Fruit fly (Drosophila melanogaster) whole organism, embryonic: ENCODE measurements around the gene CG15296.

Source experiments
- BEAF-32 ChIP-seq: fragments of 200-800 bp; sonication (Bioruptor generic); optimal IDR thresholded peaks from 3 replicates; lab custom pipeline; 2017; ENCODE audit warnings: missing biosample characterization, missing genetic modification characterization, mild to moderate bottlenecking, moderate library complexity, missing genetic modification reagents
- Bteb2 ChIP-seq: fragments of 200-800 bp; sonication (Bioruptor generic); optimal IDR thresholded peaks from 2 replicates; lab custom pipeline; 2016; ENCODE audit warnings: missing biosample characterization, missing genetic modification characterization
- CG13296 ChIP-seq: fragments of 200-800 bp; sonication (Bioruptor generic); optimal IDR thresholded peaks from 3 replicates; lab custom pipeline; 2018; ENCODE audit warnings: missing biosample characterization, mild to moderate bottlenecking, missing genetic modification characterization
- CG15269 ChIP-seq: fragments of 200-800 bp; sonication (Bioruptor generic); optimal IDR thresholded peaks from 2 replicates; lab custom pipeline; 2018; ENCODE audit warnings: missing biosample characterization, mild to moderate bottlenecking, missing genetic modification characterization, moderate library complexity
- CG1602 ChIP-seq: fragments of 200-800 bp; sonication (Bioruptor generic); optimal IDR thresholded peaks from 3 replicates; lab custom pipeline; 2016; ENCODE audit warnings: missing biosample characterization, missing genetic modification characterization
- CG2129 ChIP-seq: fragments of 200-800 bp; sonication (Bioruptor generic); IDR thresholded peaks from 2 replicates; pipeline ENCODE4 v1.3.6; 2022; ENCODE audit warnings: missing biosample characterization, missing genetic modification characterization; ENCODE audit not compliant: partially characterized antibody
- CG32772 ChIP-seq: fragments of 200-800 bp; sonication (Bioruptor generic); IDR thresholded peaks from 2 replicates; pipeline ENCODE4 v1.3.6; 2022; ENCODE audit warnings: missing biosample characterization, missing genetic modification characterization
- CG33557 ChIP-seq: fragments of 200-800 bp; sonication (Bioruptor generic); optimal IDR thresholded peaks from 2 replicates; lab custom pipeline; 2019; ENCODE audit warnings: missing biosample characterization, mild to moderate bottlenecking, missing genetic modification characterization, moderate library complexity
- CG6175 ChIP-seq: fragments of 200-800 bp; sonication (Bioruptor generic); IDR thresholded peaks from 3 replicates; pipeline ENCODE4 v1.3.6; 2022; ENCODE audit warnings: missing biosample characterization, missing genetic modification characterization
- CG7357 ChIP-seq: fragments of 200-800 bp; sonication (Bioruptor generic); IDR thresholded peaks from 3 replicates; pipeline ENCODE4 v1.3.6; 2022; ENCODE audit warnings: missing biosample characterization, missing genetic modification characterization
- CG9817 ChIP-seq: fragments of 200-800 bp; sonication (Bioruptor generic); optimal IDR thresholded peaks from 2 replicates; lab custom pipeline; 2018; ENCODE audit warnings: missing biosample characterization, mild to moderate bottlenecking, missing genetic modification characterization, moderate library complexity
- Dek ChIP-seq: fragments of 200-800 bp; sonication (Bioruptor generic); optimal IDR thresholded peaks from 3 replicates; lab custom pipeline; 2019; ENCODE audit warnings: missing biosample characterization, mild to moderate bottlenecking, missing genetic modification characterization, moderate library complexity
- Hey ChIP-seq: fragments of 200-800 bp; sonication (Bioruptor generic); optimal IDR thresholded peaks from 3 replicates; lab custom pipeline; 2018; ENCODE audit warnings: missing biosample characterization, mild to moderate bottlenecking, missing genetic modification characterization
- Hr51 ChIP-seq, 2 experiments: fragments of 200-800 bp; sonication (Bioruptor generic); optimal IDR thresholded peaks; 2 replicates in 1 of 2; 3 replicates in 1 of 2; lab custom pipeline; 2016 to 2018; ENCODE audit warnings: missing biosample characterization in 2 of 2, missing genetic modification characterization in 2 of 2, mild to moderate bottlenecking in 1 of 2, moderate library complexity in 1 of 2
- Mad ChIP-seq: fragments of 200-800 bp; sonication (Bioruptor generic); optimal IDR thresholded peaks from 2 replicates; lab custom pipeline; 2016; ENCODE audit warnings: missing biosample characterization, missing genetic modification characterization
- Myb ChIP-seq: fragments of 200-800 bp; sonication (Bioruptor generic); optimal IDR thresholded peaks from 2 replicates; lab custom pipeline; 2016; ENCODE audit warnings: missing biosample characterization, missing genetic modification characterization
- Pdp1 ChIP-seq, 2 experiments: fragments of 200-800 bp; sonication (Bioruptor generic); optimal IDR thresholded peaks; 3 replicates each; lab custom pipeline; 2016; ENCODE audit warnings: missing biosample characterization in 2 of 2, missing genetic modification characterization in 2 of 2, mild to moderate bottlenecking in 1 of 2, moderate library complexity in 1 of 2
- Scr ChIP-seq: fragments of 200-800 bp; sonication (Bioruptor generic); IDR thresholded peaks from 2 replicates; pipeline ENCODE4 v1.3.6; 2022; ENCODE audit warnings: missing biosample characterization, missing genetic modification characterization; ENCODE audit not compliant: partially characterized antibody
- Trl ChIP-seq, 3 experiments: fragments of >200 bp in 2 of 3; fragments of 200-800 bp in 1 of 3; sonication (Bioruptor generic) in 1 of 3; optimal IDR thresholded peaks; 2 replicates in 1 of 3; 3 replicates in 2 of 3; lab custom pipeline; 2016 to 2017; ENCODE audit warnings: missing biosample characterization in 1 of 3, missing genetic modification characterization in 1 of 3
- abd-A ChIP-seq: fragments of 200-800 bp; sonication (Bioruptor generic); optimal IDR thresholded peaks from 3 replicates; lab custom pipeline; 2019; ENCODE audit warnings: missing biosample characterization, mild to moderate bottlenecking, missing genetic modification characterization, moderate library complexity
- crol ChIP-seq: fragments of 200-800 bp; sonication (Bioruptor generic); IDR thresholded peaks from 2 replicates; pipeline ENCODE4 v1.3.6; 2022; ENCODE audit warnings: missing biosample characterization, missing genetic modification characterization
- cwo ChIP-seq: fragments of 200-800 bp; sonication (Bioruptor generic); optimal IDR thresholded peaks from 3 replicates; lab custom pipeline; 2017; ENCODE audit warnings: missing biosample characterization, missing genetic modification characterization, mild to moderate bottlenecking, moderate library complexity, missing genetic modification reagents
- da ChIP-seq: fragments of 200-800 bp; sonication (Bioruptor generic); optimal IDR thresholded peaks from 2 replicates; lab custom pipeline; 2016; ENCODE audit warnings: missing biosample characterization, missing genetic modification characterization
- dmrt99B ChIP-seq: fragments of 200-800 bp; sonication (Bioruptor generic); optimal IDR thresholded peaks from 2 replicates; lab custom pipeline; 2018; ENCODE audit warnings: missing biosample characterization, mild to moderate bottlenecking, missing genetic modification characterization, moderate library complexity
- ewg ChIP-seq: fragments of 200-800 bp; sonication (Bioruptor generic); optimal IDR thresholded peaks from 3 replicates; lab custom pipeline; 2017; ENCODE audit warnings: mild to moderate bottlenecking, missing biosample characterization, missing genetic modification reagents, missing genetic modification characterization
- ham ChIP-seq: fragments of 200-800 bp; sonication (Bioruptor generic); IDR thresholded peaks from 2 replicates; pipeline ENCODE4 v1.3.6; 2022; ENCODE audit warnings: missing biosample characterization, missing genetic modification characterization
- kay ChIP-seq: fragments of 200-800 bp; sonication (Bioruptor generic); optimal IDR thresholded peaks from 2 replicates; lab custom pipeline; 2016; ENCODE audit warnings: missing biosample characterization, missing genetic modification characterization
- lmd ChIP-seq: fragments of 200-800 bp; sonication (Bioruptor generic); IDR thresholded peaks from 2 replicates; pipeline ENCODE4 v1.3.6; 2022; ENCODE audit warnings: missing biosample characterization, missing genetic modification characterization
- mirr ChIP-seq: fragments of 200-800 bp; sonication (Bioruptor generic); optimal IDR thresholded peaks from 3 replicates; lab custom pipeline; 2018; ENCODE audit warnings: missing biosample characterization, mild to moderate bottlenecking, missing genetic modification characterization
- nerfin-1 ChIP-seq: fragments of 200-800 bp; sonication (Bioruptor generic); optimal IDR thresholded peaks from 3 replicates; lab custom pipeline; 2019; ENCODE audit warnings: missing biosample characterization, mild to moderate bottlenecking, missing genetic modification characterization, moderate library complexity
- pros ChIP-seq: fragments of 200-800 bp; sonication (Bioruptor generic); optimal IDR thresholded peaks from 3 replicates; lab custom pipeline; 2019; ENCODE audit warnings: missing biosample characterization, mild to moderate bottlenecking, missing genetic modification characterization, moderate library complexity
- pzg ChIP-seq: fragments of 200-800 bp; sonication (Bioruptor generic); optimal IDR thresholded peaks from 3 replicates; lab custom pipeline; 2018; ENCODE audit warnings: missing biosample characterization, mild to moderate bottlenecking, missing genetic modification characterization, moderate library complexity
- row ChIP-seq: fragments of 200-800 bp; sonication (Bioruptor generic); IDR thresholded peaks from 3 replicates; pipeline ENCODE4 v1.3.6; 2022; ENCODE audit warnings: missing biosample characterization, missing genetic modification characterization
- salm ChIP-seq: fragments of 200-800 bp; sonication (Bioruptor generic); optimal IDR thresholded peaks from 2 replicates; lab custom pipeline; 2018; ENCODE audit warnings: missing biosample characterization, mild to moderate bottlenecking, missing genetic modification characterization
- sens ChIP-seq: fragments of 200-800 bp; sonication (Bioruptor generic); peaks from one replicate; lab custom pipeline; 2016; ENCODE audit warnings: missing biosample characterization, missing genetic modification characterization
- sim ChIP-seq: fragments of 200-800 bp; sonication (Bioruptor generic); IDR thresholded peaks from 2 replicates; pipeline ENCODE4 v1.3.6; 2022; ENCODE audit warnings: missing biosample characterization, missing genetic modification characterization
- sqz ChIP-seq: fragments of 200-800 bp; sonication (Bioruptor generic); optimal IDR thresholded peaks from 3 replicates; lab custom pipeline; 2018; ENCODE audit warnings: missing biosample characterization, mild to moderate bottlenecking, missing genetic modification characterization
- sug ChIP-seq: fragments of 200-800 bp; optimal IDR thresholded peaks from 2 replicates; lab custom pipeline; 2019; ENCODE audit warnings: missing biosample characterization, mild to moderate bottlenecking, missing genetic modification characterization, moderate library complexity
- unpg ChIP-seq: fragments of 200-800 bp; sonication (Bioruptor generic); optimal IDR thresholded peaks from 3 replicates; lab custom pipeline; 2018; ENCODE audit warnings: missing biosample characterization, mild to moderate bottlenecking, missing genetic modification characterization, moderate library complexity
- vfl ChIP-seq: fragments of 200-800 bp; sonication (Bioruptor generic); optimal IDR thresholded peaks from 2 replicates; lab custom pipeline; 2016; ENCODE audit warnings: missing biosample characterization, missing genetic modification characterization
- z ChIP-seq: fragments of 200-800 bp; sonication (Bioruptor generic); IDR thresholded peaks from 3 replicates; pipeline ENCODE4 v1.3.6; 2022; ENCODE audit warnings: missing biosample characterization, missing genetic modification characterization

CG15296 gene

dm6 chrX:10534526-10534925 is 31.9 kb downstream of the CG15296 start (continued):
- TF ChIP-seq CG7357 (GFP tag; lab: Robert Waterston, UW) = no peak
- no peak for TF ChIP-seq row (GFP tag; lab: Robert Waterston, UW)
- TF ChIP-seq Scr (GFP tag; lab: Robert Waterston, UW) = no peak
- TF ChIP-seq BEAF-32 (GFP tag; lab: Kevin White, UChicago) = no peak
- peak in 1 of 2 experiments; percentile 13 for TF ChIP-seq Pdp1 (GFP tag; optimal IDR thresholded peaks at IDR 0.05; lab: Kevin White, UChicago)
- no peak for TF ChIP-seq CG2129 (GFP tag; lab: Robert Waterston, UW)
- no peak for TF ChIP-seq dmrt99B (tag; lab: Kevin White, UChicago)
- no peak for TF ChIP-seq ewg
- TF ChIP-seq lmd (GFP tag; lab: Robert Waterston, UW) = no peak
- no peak for TF ChIP-seq CG15269 (tag; lab: Kevin White, UChicago)
- TF ChIP-seq CG1602 (GFP tag; lab: Kevin White, UChicago) = no peak
- no peak for TF ChIP-seq sim (GFP tag; lab: Robert Waterston, UW)
- TF ChIP-seq Dek = no peak
- no peak for TF ChIP-seq ham (GFP tag; lab: Robert Waterston, UW)
- no peak for TF ChIP-seq CG33557

- TF ChIP-seq Mad (GFP tag; lab: Kevin White, UChicago) = no peak
- no peak for TF ChIP-seq vfl (GFP tag; lab: Kevin White, UChicago)
- peak; percentile 42; the same call in 1 of the 3 replicates for TF ChIP-seq z
- no peak for TF ChIP-seq Trl (optimal IDR thresholded peaks at IDR 0.05; lab: Kevin White, UChicago)
- no peak for TF ChIP-seq Trl (GFP tag; optimal IDR thresholded peaks at IDR 0.05; lab: Kevin White, UChicago)
- peak; percentile 5 for TF ChIP-seq sug
- TF ChIP-seq da = no peak
- no peak for TF ChIP-seq salm
- TF ChIP-seq pzg = no peak
- no peak for TF ChIP-seq CG13296 (GFP tag; lab: Kevin White, UChicago)
- TF ChIP-seq unpg = no peak
- TF ChIP-seq pros (GFP tag; lab: Kevin White, UChicago) = no peak
- TF ChIP-seq cwo (GFP tag; lab: Kevin White, UChicago) = peak; percentile 48
- TF ChIP-seq Bteb2 (GFP tag; lab: Kevin White, UChicago) = no peak
- TF ChIP-seq Myb (GFP tag; lab: Kevin White, UChicago) = no peak
- peak; percentile 84 for TF ChIP-seq crol (GFP tag; lab: Robert Waterston, UW)
- peak; percentile 46 for TF ChIP-seq nerfin-1 (tag; lab: Kevin White, UChicago)
- TF ChIP-seq CG32772 (GFP tag; lab: Robert Waterston, UW) = no peak
- TF ChIP-seq Hey = peak; percentile 99
- no peak for TF ChIP-seq CG9817 (tag; lab: Kevin White, UChicago)
- TF ChIP-seq sqz = peak; percentile 31
- TF ChIP-seq sens (GFP tag; lab: Kevin White, UChicago) = peak; percentile 18
- TF ChIP-seq CG6175 (GFP tag; lab: Robert Waterston, UW) = no peak
- TF ChIP-seq mirr (GFP tag; lab: Kevin White, UChicago) = peak; percentile 5
- TF ChIP-seq Hr51 (GFP tag; optimal IDR thresholded peaks at IDR 0.05; lab: Kevin White, UChicago) = peak in 1 of 2 experiments; percentile 36
- peak; percentile 10 for TF ChIP-seq abd-A (tag; lab: Kevin White, UChicago)
- TF ChIP-seq kay = no peak
Observed at dm6 chrX:10533517-10534284, 32.7 kb downstream of the CG15296 start.
